Fruit fly (Drosophila melanogaster) whole organism, embryonic: ENCODE results near the gene tth.

Experiments used
- ATbp ChIP-seq: fragments of 200-800 bp; sonication (Bioruptor generic); optimal IDR thresholded peaks from 2 replicates; lab custom pipeline; 2017; ENCODE audit warnings: missing biosample characterization, mild to moderate bottlenecking, missing genetic modification characterization, missing genetic modification reagents
- Atf3 ChIP-seq: fragments of 200-800 bp; sonication (Bioruptor generic); optimal IDR thresholded peaks from 3 replicates; lab custom pipeline; 2016; ENCODE audit warnings: missing biosample characterization, missing genetic modification characterization
- Awh ChIP-seq: fragments of 200-800 bp; sonication (Bioruptor generic); IDR thresholded peaks from 2 replicates; pipeline ENCODE4, ENCODE4 v1.3.6; 2022; ENCODE audit warnings: missing biosample characterization, missing genetic modification characterization
- CG12942 ChIP-seq: fragments of 200-800 bp; sonication (Bioruptor generic); optimal IDR thresholded peaks from 3 replicates; lab custom pipeline; 2016; ENCODE audit warnings: missing biosample characterization, missing genetic modification characterization
- CG14441 ChIP-seq: fragments of 200-800 bp; sonication (Bioruptor generic); IDR thresholded peaks from 2 replicates; pipeline ENCODE4 v1.3.6; 2022; ENCODE audit warnings: missing biosample characterization, missing genetic modification characterization
- CG14667 ChIP-seq: fragments of 200-800 bp; sonication (Bioruptor generic); IDR thresholded peaks from 2 replicates; pipeline ENCODE4 v1.3.6; 2022; ENCODE audit warnings: missing biosample characterization, missing genetic modification characterization
- CG15011 ChIP-seq: fragments of 200-800 bp; sonication (Bioruptor generic); optimal IDR thresholded peaks from 3 replicates; lab custom pipeline; 2018; ENCODE audit warnings: missing biosample characterization, mild to moderate bottlenecking, missing genetic modification characterization
- CG15601 ChIP-seq: fragments of 200-800 bp; sonication (Bioruptor generic); optimal IDR thresholded peaks from 3 replicates; lab custom pipeline; 2019; ENCODE audit warnings: missing biosample characterization, mild to moderate bottlenecking, missing genetic modification characterization, moderate library complexity
- CG1602 ChIP-seq: fragments of 200-800 bp; sonication (Bioruptor generic); optimal IDR thresholded peaks from 3 replicates; lab custom pipeline; 2016; ENCODE audit warnings: missing biosample characterization, missing genetic modification characterization
- CG16863 ChIP-seq: fragments of 200-800 bp; sonication (Bioruptor generic); optimal IDR thresholded peaks from 3 replicates; lab custom pipeline; 2016; ENCODE audit warnings: missing biosample characterization, missing genetic modification characterization
- CG17385 ChIP-seq: fragments of 200-800 bp; sonication (Bioruptor generic); optimal IDR thresholded peaks from 3 replicates; lab custom pipeline; 2018; ENCODE audit warnings: missing biosample characterization, mild to moderate bottlenecking, missing genetic modification characterization
- CG1792 ChIP-seq: fragments of 200-800 bp; sonication (Bioruptor generic); optimal IDR thresholded peaks from 2 replicates; lab custom pipeline; 2016; ENCODE audit warnings: missing biosample characterization, missing genetic modification characterization
- CG18619 ChIP-seq: fragments of 200-800 bp; sonication (Bioruptor generic); optimal IDR thresholded peaks from 3 replicates; lab custom pipeline; 2017; ENCODE audit warnings: missing biosample characterization, mild to moderate bottlenecking, missing genetic modification characterization
- CG2129 ChIP-seq: fragments of 200-800 bp; sonication (Bioruptor generic); IDR thresholded peaks from 2 replicates; pipeline ENCODE4 v1.3.6; 2022; ENCODE audit warnings: missing biosample characterization, missing genetic modification characterization; ENCODE audit not compliant: partially characterized antibody
- CG2199 ChIP-seq: fragments of 200-800 bp; sonication (Bioruptor generic); IDR thresholded peaks from 3 replicates; pipeline ENCODE4 v1.3.6; 2022; ENCODE audit warnings: missing biosample characterization, missing genetic modification characterization
- CG31224 ChIP-seq: fragments of 200-800 bp; sonication (Bioruptor generic); IDR thresholded peaks from 2 replicates; pipeline ENCODE4 v1.3.6; 2022; ENCODE audit warnings: missing biosample characterization, missing genetic modification characterization
- CG3407 ChIP-seq: fragments of 200-800 bp; sonication (Bioruptor generic); optimal IDR thresholded peaks from 2 replicates; lab custom pipeline; 2018; ENCODE audit warnings: missing biosample characterization, mild to moderate bottlenecking, missing genetic modification characterization
- CG34376 ChIP-seq: fragments of 200-800 bp; sonication (Bioruptor generic); optimal IDR thresholded peaks from 2 replicates; lab custom pipeline; 2018; ENCODE audit warnings: missing biosample characterization, mild to moderate bottlenecking, missing genetic modification characterization
- CG4282 ChIP-seq: fragments of 200-800 bp; sonication (Bioruptor generic); optimal IDR thresholded peaks from 2 replicates; lab custom pipeline; 2016; ENCODE audit warnings: missing biosample characterization, missing genetic modification characterization
- CG7357 ChIP-seq: fragments of 200-800 bp; sonication (Bioruptor generic); IDR thresholded peaks from 3 replicates; pipeline ENCODE4 v1.3.6; 2022; ENCODE audit warnings: missing biosample characterization, missing genetic modification characterization
- CG7372 ChIP-seq: fragments of 200-800 bp; sonication (Bioruptor generic); IDR thresholded peaks from 2 replicates; pipeline ENCODE4 v1.3.6; 2022; ENCODE audit warnings: missing biosample characterization, missing genetic modification characterization
- CG7556 ChIP-seq: fragments of 200-800 bp; sonication (Bioruptor generic); optimal IDR thresholded peaks from 2 replicates; lab custom pipeline; 2017; ENCODE audit warnings: missing biosample characterization, mild to moderate bottlenecking, missing genetic modification characterization
- CG8290 ChIP-seq, 3 experiments: fragments of 200-800 bp; sonication (Bioruptor generic); optimal IDR thresholded peaks; 2 replicates each; lab custom pipeline; 2016 to 2019; ENCODE audit warnings: missing biosample characterization in 3 of 3, missing genetic modification characterization in 3 of 3, mild to moderate bottlenecking in 2 of 3, moderate library complexity in 1 of 3
- D ChIP-seq, 2 experiments: fragments of 200-800 bp in 1 of 2; fragments of >200 bp in 1 of 2; sonication (Bioruptor generic) in 1 of 2; optimal IDR thresholded peaks; 2 replicates in 1 of 2; 3 replicates in 1 of 2; lab custom pipeline; 2017; ENCODE audit warnings: mild to moderate bottlenecking in 1 of 2, missing biosample characterization in 1 of 2, missing genetic modification characterization in 1 of 2, missing genetic modification reagents in 1 of 2
- Deaf1 ChIP-seq: fragments of 200-800 bp; optimal IDR thresholded peaks from 3 replicates; lab custom pipeline; 2019; ENCODE audit warnings: missing biosample characterization, mild to moderate bottlenecking, missing genetic modification characterization, moderate library complexity
- Dp ChIP-seq: fragments of 200-800 bp; sonication (Bioruptor generic); optimal IDR thresholded peaks from 2 replicates; lab custom pipeline; 2018; ENCODE audit warnings: missing biosample characterization, mild to moderate bottlenecking, missing genetic modification characterization, moderate library complexity
- Gug ChIP-seq: fragments of 200-800 bp; sonication (Bioruptor generic); IDR thresholded peaks from 4 replicates; pipeline ENCODE4 v1.3.6; 2022; ENCODE audit warnings: missing biosample characterization, missing genetic modification characterization
- H2.0 ChIP-seq: fragments of 200-800 bp; sonication (Bioruptor generic); IDR thresholded peaks from 2 replicates; pipeline ENCODE4 v1.3.6; 2022; ENCODE audit warnings: missing biosample characterization, missing genetic modification characterization
- HLH54F ChIP-seq: fragments of 200-800 bp; sonication (Bioruptor generic); optimal IDR thresholded peaks from 3 replicates; lab custom pipeline; 2016; ENCODE audit warnings: missing biosample characterization, missing genetic modification characterization
- Sox100B ChIP-seq: fragments of 200-800 bp; sonication (Bioruptor generic); optimal IDR thresholded peaks from 3 replicates; lab custom pipeline; 2018; ENCODE audit warnings: missing biosample characterization, mild to moderate bottlenecking, missing genetic modification characterization
- Usf ChIP-seq: fragments of 200-800 bp; sonication (Bioruptor generic); optimal IDR thresholded peaks from 2 replicates; lab custom pipeline; 2017; ENCODE audit warnings: missing genotype, missing biosample characterization, missing genetic modification characterization
- Vsx1 ChIP-seq: fragments of 200-800 bp; sonication (Bioruptor generic); optimal IDR thresholded peaks from 2 replicates; lab custom pipeline; 2017; ENCODE audit warnings: missing biosample characterization, mild to moderate bottlenecking, missing genetic modification characterization, missing genetic modification reagents
- az2 ChIP-seq: fragments of 200-800 bp; sonication (Bioruptor generic); optimal IDR thresholded peaks from 3 replicates; lab custom pipeline; 2016; ENCODE audit warnings: missing biosample characterization, missing genetic modification characterization
- danr ChIP-seq: fragments of 200-800 bp; sonication (Bioruptor generic); IDR thresholded peaks from 2 replicates; pipeline ENCODE4 v1.3.6; 2022; ENCODE audit warnings: missing biosample characterization, missing genetic modification characterization
- dati ChIP-seq: fragments of 200-800 bp; sonication (Bioruptor generic); IDR thresholded peaks from 2 replicates; pipeline ENCODE4 v1.3.6; 2022; ENCODE audit warnings: missing biosample characterization, missing genetic modification characterization
- gcm ChIP-seq: fragments of 200-800 bp; sonication (Bioruptor generic); optimal IDR thresholded peaks from 2 replicates; lab custom pipeline; 2019; ENCODE audit warnings: missing biosample characterization, mild to moderate bottlenecking, missing genetic modification characterization, moderate library complexity
- grau ChIP-seq: fragments of 200-800 bp; optimal IDR thresholded peaks from 3 replicates; lab custom pipeline; 2019; ENCODE audit warnings: missing biosample characterization, mild to moderate bottlenecking, missing genetic modification characterization, moderate library complexity
- hkb ChIP-seq, 2 experiments: fragments of 200-800 bp in 1 of 2; fragments of >200 bp in 1 of 2; sonication (Bioruptor generic) in 1 of 2; IDR thresholded peaks in 1 of 2; optimal IDR thresholded peaks in 1 of 2; 2 replicates each; pipeline versions ENCODE4 v1.3.6 to Lab custom; 2017 to 2022; ENCODE audit warnings: missing biosample characterization in 1 of 2, missing genetic modification characterization in 1 of 2
- hth ChIP-seq: fragments of >200 bp; optimal IDR thresholded peaks from 2 replicates; lab custom pipeline; 2017; ENCODE audit warnings: inconsistent platforms
- ind ChIP-seq: fragments of 200-800 bp; sonication (Bioruptor generic); optimal IDR thresholded peaks from 3 replicates; lab custom pipeline; 2016; ENCODE audit warnings: missing biosample characterization, missing genetic modification characterization
- kni ChIP-seq: fragments of 200-800 bp; sonication (Bioruptor generic); optimal IDR thresholded peaks from 3 replicates; lab custom pipeline; 2017; ENCODE audit warnings: mild to moderate bottlenecking, missing biosample characterization, missing genetic modification reagents, missing genetic modification characterization
- nmo ChIP-seq: fragments of 200-800 bp; sonication (Bioruptor generic); optimal IDR thresholded peaks from 2 replicates; lab custom pipeline; 2018; ENCODE audit warnings: missing biosample characterization, mild to moderate bottlenecking, missing genetic modification characterization, moderate library complexity
- phol ChIP-seq: fragments of 200-800 bp; sonication (Bioruptor generic); optimal IDR thresholded peaks from 3 replicates; lab custom pipeline; 2018; ENCODE audit warnings: missing biosample characterization, mild to moderate bottlenecking, missing genetic modification characterization, moderate library complexity
- run ChIP-seq: fragments of 200-800 bp; sonication (Bioruptor generic); optimal IDR thresholded peaks from 3 replicates; lab custom pipeline; 2018; ENCODE audit warnings: missing biosample characterization, mild to moderate bottlenecking, missing genetic modification characterization
- sim ChIP-seq: fragments of 200-800 bp; sonication (Bioruptor generic); IDR thresholded peaks from 2 replicates; pipeline ENCODE4 v1.3.6; 2022; ENCODE audit warnings: missing biosample characterization, missing genetic modification characterization
- sug ChIP-seq: fragments of 200-800 bp; optimal IDR thresholded peaks from 2 replicates; lab custom pipeline; 2019; ENCODE audit warnings: missing biosample characterization, mild to moderate bottlenecking, missing genetic modification characterization, moderate library complexity
- trem ChIP-seq: fragments of 200-800 bp; optimal IDR thresholded peaks from 3 replicates; lab custom pipeline; 2019; ENCODE audit warnings: missing biosample characterization, mild to moderate bottlenecking, missing genetic modification characterization, moderate library complexity
- unc-4 ChIP-seq: fragments of 200-800 bp; sonication (Bioruptor generic); IDR thresholded peaks from 2 replicates; pipeline ENCODE4 v1.3.6; 2022; ENCODE audit warnings: missing biosample characterization, missing genetic modification characterization; ENCODE audit not compliant: partially characterized antibody
- unpg ChIP-seq: fragments of 200-800 bp; sonication (Bioruptor generic); optimal IDR thresholded peaks from 3 replicates; lab custom pipeline; 2018; ENCODE audit warnings: missing biosample characterization, mild to moderate bottlenecking, missing genetic modification characterization, moderate library complexity
- yki ChIP-seq: fragments of >200 bp; optimal IDR thresholded peaks from 3 replicates; lab custom pipeline; 2018

tth gene

dm6 chrX:13643961-13644360, 27.6 kb upstream of the tth start (continued):
- no peak for TF ChIP-seq Dp (GFP tag; lab: Kevin White, UChicago)
- TF ChIP-seq CG16863, result peak; percentile 43
- TF ChIP-seq CG17385 (GFP tag; lab: Kevin White, UChicago), result peak; percentile 14
- TF ChIP-seq Sox100B (GFP tag; lab: Kevin White, UChicago), result peak; percentile 32
- TF ChIP-seq Usf (GFP tag; lab: Kevin White, UChicago), result no peak
- TF ChIP-seq Awh (GFP tag; lab: Robert Waterston, UW), result 0 out of 2 replicates have a peak, but pooled peaks have one; percentile 32
- peak; percentile 48 for TF ChIP-seq az2 (GFP tag; lab: Kevin White, UChicago)
- no peak for TF ChIP-seq Atf3 (GFP tag; lab: Kevin White, UChicago)
- peak; percentile 30 for TF ChIP-seq CG15011 (GFP tag; lab: Kevin White, UChicago)
- TF ChIP-seq CG8290 (GFP tag; optimal IDR thresholded peaks at IDR 0.05; lab: Kevin White, UChicago), result no peak
- peak in 1 of 2 experiments; percentile 37 for TF ChIP-seq CG8290 (tag; optimal IDR thresholded peaks at IDR 0.05; lab: Kevin White, UChicago)
- peak; percentile 53 for TF ChIP-seq CG14667 (GFP tag; lab: Robert Waterston, UW)
- peak; percentile 68 for TF ChIP-seq CG34376
- peak; percentile 27 for TF ChIP-seq CG7556 (GFP tag; lab: Kevin White, UChicago)
- peak; percentile 11 for TF ChIP-seq HLH54F
- peak; percentile 60 for TF ChIP-seq nmo (GFP tag; lab: Kevin White, UChicago)
- 0 out of 3 replicates have a peak, but pooled peaks have one; percentile 40 for TF ChIP-seq CG2199 (GFP tag; lab: Robert Waterston, UW)
- peak; percentile 67 for TF ChIP-seq sug
- TF ChIP-seq hkb (optimal IDR thresholded peaks at IDR 0.05; lab: Kevin White, UChicago), result no peak
- TF ChIP-seq hkb (GFP tag; IDR thresholded peaks at IDR 0.05; lab: Robert Waterston, UW), result peak; percentile 66
- peak; percentile 6 for TF ChIP-seq Vsx1
- no peak for TF ChIP-seq danr (GFP tag; lab: Robert Waterston, UW)
- TF ChIP-seq ATbp (GFP tag; lab: Kevin White, UChicago), result peak; percentile 25
- peak; percentile 40 for TF ChIP-seq unpg (GFP tag; lab: Kevin White, UChicago)
- TF ChIP-seq CG1792, result peak; percentile 43
- TF ChIP-seq CG3407, result no peak
- TF ChIP-seq CG18619 (GFP tag; lab: Kevin White, UChicago), result peak; percentile 1
- 0 out of 4 replicates have a peak, but pooled peaks have one; percentile 10 for TF ChIP-seq Gug (GFP tag; lab: Robert Waterston, UW)
- peak; percentile 63 for TF ChIP-seq ind (GFP tag; lab: Kevin White, UChicago)
- TF ChIP-seq CG31224 (GFP tag; lab: Robert Waterston, UW), result peak; percentile 21; the same call in 1 of the 2 replicates
- TF ChIP-seq hth (lab: Kevin White, UChicago), result no peak
- TF ChIP-seq CG14441 (GFP tag; lab: Robert Waterston, UW), result peak; percentile 70
- TF ChIP-seq CG1602, result peak; percentile 38
- no peak for TF ChIP-seq yki
- no peak for TF ChIP-seq dati (GFP tag; lab: Robert Waterston, UW)
- TF ChIP-seq CG4282 (GFP tag; lab: Kevin White, UChicago), result no peak
- TF ChIP-seq CG7372 (GFP tag; lab: Robert Waterston, UW), result no peak
- TF ChIP-seq gcm, result no peak
- TF ChIP-seq sim (GFP tag; lab: Robert Waterston, UW), result peak; percentile 61; the same call in 1 of the 2 replicates
- no peak for TF ChIP-seq kni
- TF ChIP-seq D (optimal IDR thresholded peaks at IDR 0.05; lab: Kevin White, UChicago), result no peak
- TF ChIP-seq D (GFP tag; optimal IDR thresholded peaks at IDR 0.05; lab: Kevin White, UChicago), result peak; percentile 28
- TF ChIP-seq CG2129 (GFP tag; lab: Robert Waterston, UW), result no peak
- TF ChIP-seq H2.0, result peak; percentile 42; the same call in 1 of the 2 replicates
- peak; percentile 13 for TF ChIP-seq CG15601 (tag; lab: Kevin White, UChicago)
- peak; percentile 14 for TF ChIP-seq grau (tag; lab: Kevin White, UChicago)
- TF ChIP-seq phol, result peak; percentile 63
- peak; percentile 11 for TF ChIP-seq CG12942 (GFP tag; lab: Kevin White, UChicago)
- no peak for TF ChIP-seq unc-4 (GFP tag; lab: Robert Waterston, UW)
- no peak for TF ChIP-seq Deaf1 (tag; lab: Kevin White, UChicago)
- peak; percentile 21 for TF ChIP-seq trem (tag; lab: Kevin White, UChicago)
- peak; percentile 31; the same call in 1 of the 3 replicates for TF ChIP-seq CG7357 (GFP tag; lab: Robert Waterston, UW)
- no peak for TF ChIP-seq run (tag; lab: Kevin White, UChicago)
